Worm (Caenorhabditis elegans) whole organism, midembryonic: ENCODE results near the gene K03H9.3.

Experiments used
- T22C8.4 ChIP-seq: fragments of 200-800 bp; sonication (Bioruptor generic); IDR thresholded peaks from 2 replicates; pipeline ENCODE4 v1.3.6; 2022; ENCODE audit warnings: missing genetic modification characterization, missing compliant biosample characterization
- flt-1 ChIP-seq: fragments of 200-800 bp; sonication (Bioruptor generic); IDR thresholded peaks from 2 replicates; pipeline ENCODE4 v1.3.6; 2022; ENCODE audit warnings: missing genetic modification characterization, missing compliant biosample characterization
- klf-2 ChIP-seq: fragments of 200-800 bp; sonication (Bioruptor generic); conservative IDR thresholded peaks from 2 replicates; pipeline ENCODE4 v1.3.6; 2022; ENCODE audit warnings: missing genetic modification reagents, missing genetic modification characterization, missing compliant biosample characterization
- ztf-23 ChIP-seq: fragments of 200-800 bp; sonication (Bioruptor generic); IDR thresholded peaks from 2 replicates; pipeline ENCODE4 v1.3.6; 2022; ENCODE audit warnings: missing genetic modification reagents, missing genetic modification characterization, missing compliant biosample characterization
- ztf-29 ChIP-seq: fragments of 200-800 bp; sonication (Bioruptor generic); IDR thresholded peaks from 2 replicates; pipeline ENCODE4 v1.3.6; 2022; ENCODE audit warnings: missing genetic modification reagents, missing genetic modification characterization, missing compliant biosample characterization

DNA sequence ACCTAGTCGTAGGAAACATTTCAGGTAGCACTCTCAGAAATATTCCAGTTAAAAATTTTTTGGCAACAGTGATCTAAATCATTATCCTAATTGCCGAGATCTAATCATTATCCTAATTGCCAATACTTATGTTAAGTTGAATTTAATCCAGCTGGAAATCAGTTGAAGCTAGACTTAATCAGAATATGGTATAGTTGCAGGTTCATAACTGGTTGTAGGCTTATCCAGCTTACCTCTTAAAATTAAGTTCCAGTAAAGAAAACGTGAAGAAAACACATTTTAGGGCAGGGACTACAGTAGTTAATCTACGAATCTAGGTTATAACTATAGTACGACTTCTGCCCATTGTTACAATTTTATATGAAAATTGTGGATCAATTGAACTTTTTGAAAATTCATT lies 46.2 kb upstream of the K03H9.3 start:
- TF ChIP-seq klf-2 (GFP tag; lab: Robert Waterston, UW) = no peak
- TF ChIP-seq T22C8.4 (GFP tag; lab: Robert Waterston, UW) = no peak
- TF ChIP-seq ztf-23 = no peak
- no peak for TF ChIP-seq ztf-29
- no peak for TF ChIP-seq flt-1 (GFP tag; lab: Robert Waterston, UW)
